Worm (Caenorhabditis elegans) whole organism, late embryonic: ENCODE results near the gene F54H12.2.

ENCODE experiments used
- F13H6.1 ChIP-seq: sonication (generic microtip); optimal IDR thresholded peaks from 2 replicates; lab custom pipeline; 2016; ENCODE audit warnings: missing genetic modification characterization, missing compliant biosample characterization
- K02D7.2 ChIP-seq: sonication (generic microtip); optimal IDR thresholded peaks from 2 replicates; lab custom pipeline; 2017; ENCODE audit warnings: mild to moderate bottlenecking, missing genetic modification characterization, missing compliant biosample characterization
- K09A11.1 ChIP-seq: sonication (generic microtip); optimal IDR thresholded peaks from 2 replicates; lab custom pipeline; 2017; ENCODE audit warnings: antibody characterized with exemption, mild to moderate bottlenecking, missing genetic modification characterization, missing compliant biosample characterization; ENCODE audit not compliant: insufficient read depth
- T23F11.4 ChIP-seq: fragments of 200-800 bp; sonication (Bioruptor generic); optimal IDR thresholded peaks from 2 replicates; lab custom pipeline; 2018; ENCODE audit warnings: mild to moderate bottlenecking, missing genetic modification characterization, missing compliant biosample characterization
- ahr-1 ChIP-seq: sonication (generic microtip); optimal IDR thresholded peaks from 2 replicates; lab custom pipeline; 2016; ENCODE audit warnings: missing genetic modification characterization, missing compliant biosample characterization
- ceh-14 ChIP-seq: sonication (generic microtip); optimal IDR thresholded peaks from 2 replicates; lab custom pipeline; 2016; ENCODE audit warnings: missing genotype, missing genetic modification characterization, missing compliant biosample characterization
- ceh-19 ChIP-seq: fragments of 200-800 bp; sonication (Bioruptor generic); optimal IDR thresholded peaks from 2 replicates; lab custom pipeline; 2018; ENCODE audit warnings: mild to moderate bottlenecking, missing genetic modification characterization, missing compliant biosample characterization
- ceh-2 ChIP-seq: sonication (generic microtip); optimal IDR thresholded peaks from 2 replicates; lab custom pipeline; 2016; ENCODE audit warnings: missing genotype, missing genetic modification characterization, missing compliant biosample characterization
- ceh-22 ChIP-seq: sonication (generic microtip); optimal IDR thresholded peaks from 2 replicates; lab custom pipeline; 2017; ENCODE audit warnings: missing biosample characterization, missing genetic modification characterization
- ceh-24 ChIP-seq: sonication (generic microtip); optimal IDR thresholded peaks from 2 replicates; lab custom pipeline; 2016; ENCODE audit warnings: mild to moderate bottlenecking, missing genetic modification characterization, missing compliant biosample characterization
- ceh-30 ChIP-seq: fragments of 150-350 bp; optimal IDR thresholded peaks from 2 replicates; lab custom pipeline; 2014; ENCODE audit warnings: missing biosample characterization, missing genetic modification characterization
- ceh-31 ChIP-seq: sonication (generic microtip); optimal IDR thresholded peaks from 2 replicates; lab custom pipeline; 2016; ENCODE audit warnings: missing genetic modification characterization, missing compliant biosample characterization
- ceh-34 ChIP-seq: sonication (generic microtip); optimal IDR thresholded peaks from 2 replicates; lab custom pipeline; 2016; ENCODE audit warnings: mild to moderate bottlenecking, missing genetic modification characterization, missing compliant biosample characterization
- ceh-48 ChIP-seq: sonication (generic microtip); optimal IDR thresholded peaks from 2 replicates; lab custom pipeline; 2016; ENCODE audit warnings: missing genetic modification characterization, inconsistent platforms, missing compliant biosample characterization
- ceh-6 ChIP-seq: fragments of 200-800 bp; sonication (Bioruptor generic); optimal IDR thresholded peaks from 2 replicates; lab custom pipeline; 2018; ENCODE audit warnings: mild to moderate bottlenecking, missing genetic modification characterization, missing compliant biosample characterization
- che-1 ChIP-seq: sonication (generic microtip); optimal IDR thresholded peaks from 2 replicates; lab custom pipeline; 2016; ENCODE audit warnings: mild to moderate bottlenecking, missing genetic modification characterization, missing compliant biosample characterization
- dmd-4 ChIP-seq: sonication (generic microtip); optimal IDR thresholded peaks from 2 replicates; lab custom pipeline; 2016; ENCODE audit warnings: borderline replicate concordance, missing genetic modification characterization, missing compliant biosample characterization
- dve-1 ChIP-seq: sonication (generic microtip); optimal IDR thresholded peaks from 2 replicates; lab custom pipeline; 2017; ENCODE audit warnings: antibody characterized with exemption, mild to moderate bottlenecking, missing genetic modification characterization, missing compliant biosample characterization
- hlh-15 ChIP-seq: sonication (generic microtip); optimal IDR thresholded peaks from 2 replicates; lab custom pipeline; 2016; ENCODE audit warnings: missing genetic modification characterization, missing compliant biosample characterization
- lin-11 ChIP-seq: fragments of 200-800 bp; sonication (Bioruptor generic); optimal IDR thresholded peaks from 2 replicates; lab custom pipeline; 2018; ENCODE audit warnings: mild to moderate bottlenecking, missing genetic modification characterization, missing compliant biosample characterization
- madf-2 ChIP-seq: sonication (generic microtip); optimal IDR thresholded peaks from 2 replicates; lab custom pipeline; 2017; ENCODE audit warnings: missing genetic modification characterization, missing compliant biosample characterization
- nfya-1 ChIP-seq: sonication (generic microtip); optimal IDR thresholded peaks from 2 replicates; lab custom pipeline; 2017; ENCODE audit warnings: missing genetic modification characterization, mild to moderate bottlenecking, missing compliant biosample characterization, antibody characterized with exemption, moderate library complexity
- nhr-11 ChIP-seq: fragments of 150-350 bp; optimal IDR thresholded peaks from 2 replicates; lab custom pipeline; 2014; ENCODE audit warnings: missing biosample characterization, missing genetic modification characterization
- odd-2 ChIP-seq: sonication (generic microtip); optimal IDR thresholded peaks from 2 replicates; lab custom pipeline; 2017; ENCODE audit warnings: antibody characterized with exemption, mild to moderate bottlenecking, missing genetic modification characterization, missing compliant biosample characterization
- pag-3 ChIP-seq: sonication (generic microtip); optimal IDR thresholded peaks from 2 replicates; lab custom pipeline; 2016; ENCODE audit warnings: missing compliant biosample characterization, missing genetic modification characterization, borderline replicate concordance
- pat-9 ChIP-seq: fragments of 200-800 bp; sonication (Bioruptor generic); optimal IDR thresholded peaks from 2 replicates; lab custom pipeline; 2018; ENCODE audit warnings: mild to moderate bottlenecking, missing genetic modification characterization, moderate library complexity, missing compliant biosample characterization
- pax-1 ChIP-seq: fragments of 150-350 bp; optimal IDR thresholded peaks from 2 replicates; lab custom pipeline; 2014; ENCODE audit warnings: missing biosample characterization, missing genetic modification characterization
- pha-4 ChIP-seq: fragments of 150-350 bp; optimal IDR thresholded peaks from 2 replicates; lab custom pipeline; 2018; ENCODE audit warnings: missing biosample characterization, missing genetic modification reagents, missing genetic modification characterization
- pros-1 ChIP-seq: fragments of 150-350 bp; optimal IDR thresholded peaks from 2 replicates; lab custom pipeline; 2014; ENCODE audit warnings: missing biosample characterization, missing genetic modification reagents, missing genetic modification characterization
- rnt-1 ChIP-seq: sonication (generic microtip); optimal IDR thresholded peaks from 2 replicates; lab custom pipeline; 2016; ENCODE audit warnings: missing genetic modification characterization, missing compliant biosample characterization
- sox-2 ChIP-seq: fragments of 200-800 bp; sonication (Bioruptor generic); IDR thresholded peaks from 2 replicates; pipeline ENCODE4 v1.3.6; 2022; ENCODE audit warnings: missing genetic modification reagents, missing genetic modification characterization, missing compliant biosample characterization
- tbx-2 ChIP-seq: sonication (generic microtip); optimal IDR thresholded peaks from 2 replicates; lab custom pipeline; 2016; ENCODE audit warnings: missing genetic modification characterization, missing compliant biosample characterization
- ttx-3 ChIP-seq: sonication (generic microtip); optimal IDR thresholded peaks from 2 replicates; lab custom pipeline; 2016; ENCODE audit warnings: missing genetic modification reagents, missing genetic modification characterization, missing compliant biosample characterization
- unc-86 ChIP-seq: sonication (generic microtip); optimal IDR thresholded peaks from 2 replicates; lab custom pipeline; 2016; ENCODE audit warnings: missing genetic modification characterization, missing compliant biosample characterization
- ztf-16 ChIP-seq: sonication (generic microtip); optimal IDR thresholded peaks from 2 replicates; lab custom pipeline; 2017; ENCODE audit warnings: missing genetic modification characterization, missing compliant biosample characterization

The F54H12.2 gene

ce11 chrIII:7996353-7996752 is 32.0 kb downstream of the F54H12.2 start, which contains the start of gene npr-17:
Gene npr-17 (minus strand): TSS chrIII:7996453.
- no peak for TF ChIP-seq sox-2 (GFP tag; lab: Robert Waterston, UW)
- no peak for TF ChIP-seq tbx-2 (tag; lab: Kevin White, UChicago)
- no peak for TF ChIP-seq ceh-48 (tag; lab: Kevin White, UChicago)
- no peak for TF ChIP-seq lin-11 (tag; lab: Kevin White, UChicago)
- no peak for TF ChIP-seq ceh-30 (tag; lab: Kevin White, UChicago)
- no peak for TF ChIP-seq ahr-1 (tag; lab: Kevin White, UChicago)
- TF ChIP-seq madf-2: no peak
- TF ChIP-seq odd-2 (tag; lab: Kevin White, UChicago): no peak
- no peak for TF ChIP-seq ttx-3

- TF ChIP-seq tbx-2 (tag; lab: Kevin White, UChicago) (no peak), K09A11.1 (tag; lab: Kevin White, UChicago) (no peak), unc-86 (tag; lab: Kevin White, UChicago) (no peak), ceh-31 (tag; lab: Kevin White, UChicago) (no peak), pag-3 (tag; lab: Kevin White, UChicago) (no peak), ceh-34 (tag; lab: Kevin White, UChicago) (no peak), che-1 (no peak), dve-1 (tag; lab: Kevin White, UChicago) (no peak), ceh-6 (GFP tag; lab: Kevin White, UChicago) (no peak), ahr-1 (tag; lab: Kevin White, UChicago) (no peak), ceh-19 (no peak), lin-11 (tag; lab: Kevin White, UChicago) (no peak), pros-1 (tag; lab: Kevin White, UChicago) (no peak), K02D7.2 (tag; lab: Kevin White, UChicago) (no peak), T23F11.4 (GFP tag; lab: Kevin White, UChicago) (no peak), ztf-16 (no peak), ceh-24 (tag; lab: Kevin White, UChicago) (no peak)
These were observed 33.2 kb downstream of the F54H12.2 start for ce11 chrIII:7997447-7998046.

ce11 chrIII:8001557-8001956 is 37.2 kb downstream of the F54H12.2 start:
- TF ChIP-seq ceh-22 (tag; lab: Kevin White, UChicago) (no peak), ceh-2 (tag; lab: Kevin White, UChicago) (no peak), pax-1 (tag; lab: Kevin White, UChicago) (no peak), pag-3 (tag; lab: Kevin White, UChicago) (no peak)

- TF ChIP-seq ceh-14 (tag; lab: Kevin White, UChicago): no peak
- no peak for TF ChIP-seq nfya-1 (tag; lab: Kevin White, UChicago)
- TF ChIP-seq K09A11.1 (tag; lab: Kevin White, UChicago): no peak
- no peak for TF ChIP-seq ceh-2 (tag; lab: Kevin White, UChicago)
- no peak for TF ChIP-seq nhr-11 (tag; lab: Kevin White, UChicago)
- no peak for TF ChIP-seq dmd-4 (tag; lab: Kevin White, UChicago)
- no peak for TF ChIP-seq rnt-1
- TF ChIP-seq hlh-15 (tag; lab: Kevin White, UChicago): no peak
- TF ChIP-seq pat-9 (tag; lab: Kevin White, UChicago): no peak
- TF ChIP-seq pha-4 (tag; lab: Kevin White, UChicago): no peak
- TF ChIP-seq ahr-1 (tag; lab: Kevin White, UChicago): no peak
- no peak for TF ChIP-seq madf-2
- TF ChIP-seq ceh-30 (tag; lab: Kevin White, UChicago): no peak
- no peak for TF ChIP-seq F13H6.1 (tag; lab: Kevin White, UChicago)
- TF ChIP-seq ceh-48 (tag; lab: Kevin White, UChicago): no peak
- TF ChIP-seq pax-1 (tag; lab: Kevin White, UChicago): no peak
These were observed 39.7 kb downstream of the F54H12.2 start, which contains the start of gene C06G4.6 for ce11 chrIII:8004091-8004490. Gene C06G4.6 (plus strand): TSS chrIII:8004391.
